Fruit fly (Drosophila melanogaster) whole organism, embryonic: ENCODE results near the gene CG1943.

Experiments
- CG7556 ChIP-seq: fragments of 200-800 bp; sonication (Bioruptor generic); optimal IDR thresholded peaks from 2 replicates; lab custom pipeline; 2017; ENCODE audit warnings: missing biosample characterization, mild to moderate bottlenecking, missing genetic modification characterization
- CTCF ChIP-seq: fragments of 200-800 bp; sonication (Bioruptor generic); optimal IDR thresholded peaks from 2 replicates; lab custom pipeline; 2017; ENCODE audit warnings: missing biosample characterization, mild to moderate bottlenecking, missing genetic modification characterization, moderate library complexity
- D ChIP-seq, 2 experiments: fragments of 200-800 bp in 1 of 2; fragments of >200 bp in 1 of 2; sonication (Bioruptor generic) in 1 of 2; optimal IDR thresholded peaks; 2 replicates in 1 of 2; 3 replicates in 1 of 2; lab custom pipeline; 2017; ENCODE audit warnings: mild to moderate bottlenecking in 1 of 2, missing biosample characterization in 1 of 2, missing genetic modification characterization in 1 of 2, missing genetic modification reagents in 1 of 2
- Hr39 ChIP-seq: fragments of >200 bp; optimal IDR thresholded peaks from 2 replicates; lab custom pipeline; 2017
- Rfx ChIP-seq: fragments of 200-800 bp; sonication (Bioruptor generic); IDR thresholded peaks from 2 replicates; pipeline ENCODE4 v1.3.6; 2022; ENCODE audit warnings: missing biosample characterization, missing genetic modification characterization

- TF ChIP-seq CG7556 (GFP tag; lab: Kevin White, UChicago) (no peak), Rfx (no peak), Hr39 (no peak), D (optimal IDR thresholded peaks at IDR 0.05; lab: Kevin White, UChicago) (no peak), D (GFP tag; optimal IDR thresholded peaks at IDR 0.05; lab: Kevin White, UChicago) (no peak), CTCF (GFP tag; lab: Kevin White, UChicago) (no peak)
These were observed 5.1 kb downstream of the CG1943 start for dm6 chr3R:7079718-7080117.
